Fruit fly (Drosophila melanogaster): ENCODE data around the gene NAAT1.

- TF ChIP-seq cnc (optimal IDR thresholded peaks at IDR 0.05) (no peak), cic (GFP tag; optimal IDR thresholded peaks at IDR 0.05) (no peak), kay (GFP tag; ENCODE audit: borderline replicate concordance) (no peak), CG5204 (GFP tag; optimal IDR thresholded peaks at IDR 0.05) (no peak), Mnt (GFP tag; optimal IDR thresholded peaks at IDR 0.05) (no peak), pad (GFP tag; optimal IDR thresholded peaks at IDR 0.05) (no peak), CG1620 (GFP tag; optimal IDR thresholded peaks at IDR 0.05) (no peak), CG12768 (GFP tag; optimal IDR thresholded peaks at IDR 0.05) (no peak), CG7101 (tag; optimal IDR thresholded peaks at IDR 0.05) (no peak), CG11617 (GFP tag; optimal IDR thresholded peaks at IDR 0.05) (no peak), Crg-1 (GFP tag; optimal IDR thresholded peaks at IDR 0.05) (no peak), Clk (GFP tag; optimal IDR thresholded peaks at IDR 0.05) (no peak), CG14711 (tag; optimal IDR thresholded peaks at IDR 0.05) (no peak)
Measured at dm6 chrX:5358813-5359212, 51.8 kb downstream of the NAAT1 start.
